Worm (Caenorhabditis elegans): ENCODE measurements around the gene K04C2.3.

DNA sequence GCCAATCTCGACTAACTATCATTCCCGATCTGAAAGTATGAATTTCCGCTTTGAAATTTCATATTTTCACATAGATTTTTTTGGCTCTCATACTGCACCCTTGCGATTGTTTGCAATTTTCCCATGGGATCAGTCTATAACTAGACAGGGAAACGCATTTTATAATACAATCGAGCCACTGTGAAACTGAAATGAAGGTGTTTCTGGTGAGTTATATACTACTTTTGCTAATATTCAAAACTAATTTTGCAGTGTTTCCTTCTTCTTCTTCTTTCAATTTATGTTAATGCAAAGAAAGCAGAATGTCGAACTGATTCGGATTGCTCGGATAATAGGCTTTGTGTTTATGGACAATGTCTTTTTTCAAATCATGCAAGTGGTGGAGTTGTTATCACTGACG, 13.0 kb downstream of the K04C2.3 start:
- TF ChIP-seq ama-1 (optimal IDR thresholded peaks at IDR 0.05) (no peak), ama-1 (GFP tag; optimal IDR thresholded peaks at IDR 0.05) (no peak), lin-40 (tag; optimal IDR thresholded peaks at IDR 0.05) (no peak), ekl-4 (GFP tag; IDR thresholded peaks at IDR 0.05) (no peak), gei-17 (GFP tag; optimal IDR thresholded peaks at IDR 0.05) (no peak), lin-35 (GFP tag; optimal IDR thresholded peaks at IDR 0.05) (no peak), madf-8 (GFP tag; conservative IDR thresholded peaks at IDR 0.05) (no peak), atf-7 (tag; optimal IDR thresholded peaks at IDR 0.05) (no peak), ceh-79 (tag; optimal IDR thresholded peaks at IDR 0.05) (no peak)
